Fruit fly (Drosophila melanogaster) whole organism, embryonic: Measurements from ENCODE around the gene CG6040.

Experiments used
- Awh ChIP-seq: fragments of 200-800 bp; sonication (Bioruptor generic); IDR thresholded peaks from 2 replicates; pipeline ENCODE4, ENCODE4 v1.3.6; 2022; ENCODE audit warnings: missing biosample characterization, missing genetic modification characterization
- Blimp-1 ChIP-seq: fragments of 200-800 bp; sonication (Bioruptor generic); optimal IDR thresholded peaks from 3 replicates; lab custom pipeline; 2018; ENCODE audit warnings: missing biosample characterization, missing genetic modification characterization, mild to moderate bottlenecking, moderate library complexity, missing genetic modification reagents
- CG10209 ChIP-seq: fragments of 200-800 bp; sonication (Bioruptor generic); optimal IDR thresholded peaks from 3 replicates; lab custom pipeline; 2017; ENCODE audit warnings: missing biosample characterization, mild to moderate bottlenecking, missing genetic modification characterization, missing genetic modification reagents
- CG10366 ChIP-seq: fragments of 200-800 bp; sonication (Bioruptor generic); IDR thresholded peaks from 2 replicates; pipeline ENCODE4 v1.3.6; 2022; ENCODE audit warnings: missing biosample characterization, missing genetic modification characterization
- CG10959 ChIP-seq: fragments of 200-800 bp; sonication (Bioruptor generic); IDR thresholded peaks from 2 replicates; pipeline ENCODE4 v1.3.6; 2022; ENCODE audit warnings: missing biosample characterization, missing genetic modification characterization
- CG11560 ChIP-seq: fragments of 200-800 bp; sonication (Bioruptor generic); IDR thresholded peaks from 3 replicates; pipeline ENCODE4 v1.3.6; 2022; ENCODE audit warnings: missing biosample characterization, missing genetic modification characterization
- CG13424 ChIP-seq: fragments of 200-800 bp; sonication (Bioruptor generic); optimal IDR thresholded peaks from 2 replicates; lab custom pipeline; 2019; ENCODE audit warnings: missing biosample characterization, mild to moderate bottlenecking, missing genetic modification characterization, moderate library complexity
- CG15011 ChIP-seq: fragments of 200-800 bp; sonication (Bioruptor generic); optimal IDR thresholded peaks from 3 replicates; lab custom pipeline; 2018; ENCODE audit warnings: missing biosample characterization, mild to moderate bottlenecking, missing genetic modification characterization
- CG1603 ChIP-seq: fragments of 200-800 bp; sonication (Bioruptor generic); optimal IDR thresholded peaks from 2 replicates; lab custom pipeline; 2019; ENCODE audit warnings: missing biosample characterization, mild to moderate bottlenecking, missing genetic modification characterization, moderate library complexity
- CG16813 ChIP-seq: fragments of 200-800 bp; sonication (Bioruptor generic); IDR thresholded peaks from 3 replicates; pipeline ENCODE4 v1.3.6; 2022; ENCODE audit warnings: missing biosample characterization, missing genetic modification characterization; ENCODE audit not compliant: partially characterized antibody
- CG17186 ChIP-seq: fragments of 200-800 bp; sonication (Bioruptor generic); optimal IDR thresholded peaks from 3 replicates; lab custom pipeline; 2017; ENCODE audit warnings: missing biosample characterization, missing genetic modification reagents, missing genetic modification characterization
- CG17568 ChIP-seq: fragments of 200-800 bp; sonication (Bioruptor generic); optimal IDR thresholded peaks from 2 replicates; lab custom pipeline; 2018; ENCODE audit warnings: missing biosample characterization, mild to moderate bottlenecking, missing genetic modification characterization, moderate library complexity
- CG33213 ChIP-seq: fragments of 200-800 bp; sonication (Bioruptor generic); optimal IDR thresholded peaks from 3 replicates; lab custom pipeline; 2016; ENCODE audit warnings: missing biosample characterization, missing genetic modification characterization
- CG3407 ChIP-seq: fragments of 200-800 bp; sonication (Bioruptor generic); optimal IDR thresholded peaks from 2 replicates; lab custom pipeline; 2018; ENCODE audit warnings: missing biosample characterization, mild to moderate bottlenecking, missing genetic modification characterization
- CG42726 ChIP-seq: fragments of 200-800 bp; sonication (Bioruptor generic); IDR thresholded peaks from 2 replicates; pipeline ENCODE4 v1.3.6; 2022; ENCODE audit warnings: missing biosample characterization, missing genetic modification characterization; ENCODE audit not compliant: partially characterized antibody
- CG4328 ChIP-seq: fragments of 200-800 bp; sonication (Bioruptor generic); optimal IDR thresholded peaks from 3 replicates; lab custom pipeline; 2017; ENCODE audit warnings: missing biosample characterization, missing genetic modification reagents, missing genetic modification characterization
- CG4424 ChIP-seq: fragments of 200-800 bp; sonication (Bioruptor generic); optimal IDR thresholded peaks from 3 replicates; lab custom pipeline; 2016; ENCODE audit warnings: missing biosample characterization, missing genetic modification characterization
- CG4707 ChIP-seq: fragments of 200-800 bp; sonication (Bioruptor generic); optimal IDR thresholded peaks from 2 replicates; lab custom pipeline; 2018; ENCODE audit warnings: missing biosample characterization, mild to moderate bottlenecking, missing genetic modification characterization, moderate library complexity
- CG6683 ChIP-seq: fragments of 200-800 bp; sonication (Bioruptor generic); optimal IDR thresholded peaks from 2 replicates; lab custom pipeline; 2017; ENCODE audit warnings: missing biosample characterization, mild to moderate bottlenecking, missing genetic modification characterization, missing genetic modification reagents
- CG6689 ChIP-seq: fragments of 200-800 bp; sonication (Bioruptor generic); IDR thresholded peaks from 2 replicates; pipeline ENCODE4 v1.3.6; 2022; ENCODE audit warnings: missing biosample characterization, missing genetic modification characterization
- CG9727 ChIP-seq: fragments of 200-800 bp; sonication (Bioruptor generic); optimal IDR thresholded peaks from 3 replicates; lab custom pipeline; 2017; ENCODE audit warnings: missing biosample characterization, mild to moderate bottlenecking, missing genetic modification characterization
- CHES-1-like ChIP-seq: fragments of 200-800 bp; sonication (Bioruptor generic); optimal IDR thresholded peaks from 2 replicates; lab custom pipeline; 2016; ENCODE audit warnings: missing biosample characterization, missing genetic modification characterization
- Dref ChIP-seq: fragments of 200-800 bp; sonication (Bioruptor generic); IDR thresholded peaks from 2 replicates; pipeline ENCODE4 v1.3.6; 2022; ENCODE audit warnings: missing biosample characterization, missing genetic modification characterization
- GATAe ChIP-seq: fragments of 200-800 bp; sonication (Bioruptor generic); conservative IDR thresholded peaks from 2 replicates; pipeline ENCODE4 v1.3.6; 2022; ENCODE audit warnings: missing biosample characterization, missing genetic modification characterization
- Gug ChIP-seq: fragments of 200-800 bp; sonication (Bioruptor generic); IDR thresholded peaks from 4 replicates; pipeline ENCODE4 v1.3.6; 2022; ENCODE audit warnings: missing biosample characterization, missing genetic modification characterization
- Hr3 ChIP-seq: fragments of 200-800 bp; sonication (Bioruptor generic); optimal IDR thresholded peaks from 3 replicates; lab custom pipeline; 2016; ENCODE audit warnings: missing biosample characterization, missing genetic modification characterization
- MESR4 ChIP-seq: fragments of 200-800 bp; sonication (Bioruptor generic); optimal IDR thresholded peaks from 2 replicates; lab custom pipeline; 2018; ENCODE audit warnings: missing biosample characterization, mild to moderate bottlenecking, missing genetic modification characterization, moderate library complexity
- Trl ChIP-seq, 3 experiments: fragments of >200 bp in 2 of 3; fragments of 200-800 bp in 1 of 3; sonication (Bioruptor generic) in 1 of 3; optimal IDR thresholded peaks; 2 replicates in 1 of 3; 3 replicates in 2 of 3; lab custom pipeline; 2016 to 2017; ENCODE audit warnings: missing biosample characterization in 1 of 3, missing genetic modification characterization in 1 of 3
- Xbp1 ChIP-seq: fragments of 200-800 bp; sonication (Bioruptor generic); optimal IDR thresholded peaks from 3 replicates; lab custom pipeline; 2016; ENCODE audit warnings: missing biosample characterization, mild to moderate bottlenecking, missing genetic modification characterization
- ac ChIP-seq: fragments of 200-800 bp; sonication (Bioruptor generic); optimal IDR thresholded peaks from 3 replicates; lab custom pipeline; 2017; ENCODE audit warnings: missing biosample characterization, mild to moderate bottlenecking, missing genetic modification characterization
- aop ChIP-seq: fragments of 200-800 bp; sonication (Bioruptor generic); IDR thresholded peaks from 2 replicates; pipeline ENCODE4 v1.3.6; 2022; ENCODE audit warnings: missing biosample characterization, missing genetic modification characterization
- btn ChIP-seq: fragments of 200-800 bp; sonication (Bioruptor generic); optimal IDR thresholded peaks from 2 replicates; lab custom pipeline; 2016; ENCODE audit warnings: missing biosample characterization, missing genetic modification characterization
- da ChIP-seq: fragments of 200-800 bp; sonication (Bioruptor generic); optimal IDR thresholded peaks from 2 replicates; lab custom pipeline; 2016; ENCODE audit warnings: missing biosample characterization, missing genetic modification characterization
- dan ChIP-seq: fragments of 200-800 bp; sonication (Bioruptor generic); IDR thresholded peaks from 2 replicates; pipeline ENCODE4 v1.3.6; 2022; ENCODE audit warnings: missing biosample characterization, missing genetic modification characterization
- disco-r ChIP-seq: fragments of 200-800 bp; sonication (Bioruptor generic); optimal IDR thresholded peaks from 2 replicates; lab custom pipeline; 2016; ENCODE audit warnings: missing biosample characterization, missing genetic modification characterization
- dysf ChIP-seq: fragments of 200-800 bp; sonication (Bioruptor generic); IDR thresholded peaks from 3 replicates; pipeline ENCODE4 v1.3.6; 2022; ENCODE audit warnings: missing biosample characterization, missing genetic modification characterization
- fd96Cb ChIP-seq: fragments of 200-800 bp; sonication (Bioruptor generic); optimal IDR thresholded peaks from 2 replicates; lab custom pipeline; 2018; ENCODE audit warnings: missing biosample characterization, mild to moderate bottlenecking, missing genetic modification characterization, moderate library complexity
- gce ChIP-seq: fragments of 200-800 bp; sonication (Bioruptor generic); IDR thresholded peaks from 3 replicates; pipeline ENCODE4 v1.3.6; 2022; ENCODE audit warnings: missing biosample characterization, missing genetic modification characterization
- gfzf ChIP-seq: fragments of 200-800 bp; sonication (Bioruptor generic); optimal IDR thresholded peaks from 2 replicates; lab custom pipeline; 2016; ENCODE audit warnings: missing biosample characterization, mild to moderate bottlenecking, missing genetic modification characterization, moderate library complexity
- h ChIP-seq: fragments of >200 bp; optimal IDR thresholded peaks from 2 replicates; lab custom pipeline; 2017
- ken ChIP-seq: fragments of 200-800 bp; sonication (Bioruptor generic); IDR thresholded peaks from 3 replicates; pipeline ENCODE4 v1.3.6; 2022; ENCODE audit warnings: missing biosample characterization, missing genetic modification characterization
- klu ChIP-seq: fragments of 200-800 bp; sonication (Bioruptor generic); IDR thresholded peaks from 2 replicates; pipeline ENCODE4 v1.3.6; 2022; ENCODE audit warnings: missing biosample characterization, missing genetic modification characterization
- lov ChIP-seq, 2 experiments: fragments of 200-800 bp in 1 of 2; fragments of >200 bp in 1 of 2; sonication (Bioruptor generic) in 1 of 2; IDR thresholded peaks in 1 of 2; optimal IDR thresholded peaks in 1 of 2; 2 replicates in 1 of 2; 3 replicates in 1 of 2; pipeline versions ENCODE4 v1.3.6 to Lab custom; 2017 to 2022; ENCODE audit warnings: missing biosample characterization in 1 of 2, missing genetic modification characterization in 1 of 2
- prd ChIP-seq, 3 experiments: fragments of >200 bp in 2 of 3; fragments of 200-800 bp in 1 of 3; sonication (Bioruptor generic) in 1 of 3; optimal IDR thresholded peaks in 2 of 3; IDR thresholded peaks in 1 of 3; 2 replicates in 2 of 3; 3 replicates in 1 of 3; pipeline versions ENCODE4 v1.3.6 to Lab custom; 2017 to 2022; ENCODE audit warnings: missing biosample characterization in 1 of 3, missing genetic modification characterization in 1 of 3
- sc ChIP-seq, 3 experiments: fragments of >200 bp in 2 of 3; fragments of 200-800 bp in 1 of 3; sonication (Bioruptor generic) in 1 of 3; optimal IDR thresholded peaks; 2 replicates in 2 of 3; 3 replicates in 1 of 3; lab custom pipeline; 2017; ENCODE audit warnings: mild to moderate bottlenecking in 1 of 3, missing biosample characterization in 1 of 3, missing genetic modification characterization in 1 of 3, missing genetic modification reagents in 1 of 3
- so ChIP-seq: fragments of 200-800 bp; sonication (Bioruptor generic); IDR thresholded peaks from 3 replicates; pipeline ENCODE4 v1.3.6; 2022; ENCODE audit warnings: missing biosample characterization, missing genetic modification characterization
- sob ChIP-seq: fragments of 200-800 bp; sonication (Bioruptor generic); IDR thresholded peaks from 2 replicates; pipeline ENCODE4 v1.3.6; 2022; ENCODE audit warnings: missing biosample characterization, missing genetic modification characterization
- wdn ChIP-seq: fragments of 200-800 bp; sonication (Bioruptor generic); IDR thresholded peaks from 2 replicates; pipeline ENCODE4 v1.3.6; 2022; ENCODE audit warnings: missing biosample characterization, missing genetic modification characterization
- zfh1 ChIP-seq: fragments of 200-800 bp; sonication (Bioruptor generic); IDR thresholded peaks from 3 replicates; pipeline ENCODE4 v1.3.6; 2022; ENCODE audit warnings: missing biosample characterization, missing genetic modification characterization

Gene CG6040

dm6 chr3R:19074207-19074606 lies 22.6 kb upstream of the CG6040 start (continued):
- peak; percentile 37 for TF ChIP-seq CG1603 (tag; lab: Kevin White, UChicago)
- TF ChIP-seq sc (optimal IDR thresholded peaks at IDR 0.05; lab: Kevin White, UChicago), result no peak
- TF ChIP-seq sc (GFP tag; optimal IDR thresholded peaks at IDR 0.05; lab: Kevin White, UChicago), result no peak
- TF ChIP-seq ken, result peak; percentile 40; the same call in 1 of the 3 replicates
- TF ChIP-seq dysf (GFP tag; lab: Robert Waterston, UW), result peak; percentile 21; the same call in 1 of the 3 replicates
- no peak for TF ChIP-seq sob (GFP tag; lab: Robert Waterston, UW)
- TF ChIP-seq CG9727 (GFP tag; lab: Kevin White, UChicago), result no peak
- TF ChIP-seq CG4707 (GFP tag; lab: Kevin White, UChicago), result no peak
- no peak for TF ChIP-seq disco-r
- peak; percentile 19 for TF ChIP-seq Xbp1 (GFP tag; lab: Kevin White, UChicago)
- TF ChIP-seq CG13424 (tag; lab: Kevin White, UChicago), result no peak
- peak; percentile 45 for TF ChIP-seq CG4424 (GFP tag; lab: Kevin White, UChicago)
- no peak for TF ChIP-seq prd (optimal IDR thresholded peaks at IDR 0.05; lab: Kevin White, UChicago)
- TF ChIP-seq prd (GFP tag; IDR thresholded peaks at IDR 0.05; lab: Robert Waterston, UW), result peak; percentile 49; the same call in 1 of the 3 replicates
- TF ChIP-seq CG11560 (tag; lab: Robert Waterston, UW), result no peak
- peak; percentile 17 for TF ChIP-seq fd96Cb (tag; lab: Kevin White, UChicago)
- TF ChIP-seq MESR4 (GFP tag; lab: Kevin White, UChicago), result no peak
- TF ChIP-seq gce (GFP tag; lab: Robert Waterston, UW), result 0 out of 3 replicates have a peak, but pooled peaks have one; percentile 22
- no peak for TF ChIP-seq dan
- no peak for TF ChIP-seq CG10959 (GFP tag; lab: Robert Waterston, UW)
- no peak for TF ChIP-seq CG16813 (GFP tag; lab: Robert Waterston, UW)
- TF ChIP-seq da (GFP tag; lab: Kevin White, UChicago), result no peak
- no peak for TF ChIP-seq btn (GFP tag; lab: Kevin White, UChicago)
- 0 out of 3 replicates have a peak, but pooled peaks have one; percentile 33 for TF ChIP-seq zfh1 (GFP tag; lab: Robert Waterston, UW)
- TF ChIP-seq CG6689, result 0 out of 2 replicates have a peak, but pooled peaks have one; percentile 17
- peak; percentile 28; the same call in 1 of the 2 replicates for TF ChIP-seq CG10366 (GFP tag; lab: Robert Waterston, UW)
- TF ChIP-seq so, result no peak
- TF ChIP-seq lov (optimal IDR thresholded peaks at IDR 0.05; lab: Kevin White, UChicago), result no peak
- TF ChIP-seq lov (GFP tag; IDR thresholded peaks at IDR 0.05; lab: Robert Waterston, UW), result no peak
- TF ChIP-seq CG3407 (GFP tag; lab: Kevin White, UChicago), result no peak
- TF ChIP-seq CG33213 (GFP tag; lab: Kevin White, UChicago), result no peak
- TF ChIP-seq Trl (optimal IDR thresholded peaks at IDR 0.05; lab: Kevin White, UChicago), result no peak
- TF ChIP-seq Trl (GFP tag; optimal IDR thresholded peaks at IDR 0.05; lab: Kevin White, UChicago), result no peak
- no peak for TF ChIP-seq ac
- no peak for TF ChIP-seq gfzf
- TF ChIP-seq aop (GFP tag; lab: Robert Waterston, UW), result no peak
- no peak for TF ChIP-seq CG4328
- TF ChIP-seq CG15011 (GFP tag; lab: Kevin White, UChicago), result no peak
- no peak for TF ChIP-seq klu
- no peak for TF ChIP-seq CHES-1-like (GFP tag; lab: Kevin White, UChicago)
- TF ChIP-seq h, result no peak
- peak; percentile 38; the same call in 1 of the 2 replicates for TF ChIP-seq Awh (GFP tag; lab: Robert Waterston, UW)
- peak; percentile 18; the same call in 1 of the 4 replicates for TF ChIP-seq Gug (GFP tag; lab: Robert Waterston, UW)
- TF ChIP-seq Hr3 (GFP tag; lab: Kevin White, UChicago), result no peak
- TF ChIP-seq CG42726 (GFP tag; lab: Robert Waterston, UW), result no peak
- no peak for TF ChIP-seq CG17186 (GFP tag; lab: Kevin White, UChicago)
- no peak for TF ChIP-seq CG10209 (GFP tag; lab: Kevin White, UChicago)
- no peak for TF ChIP-seq CG17568
- peak; percentile 30 for TF ChIP-seq Blimp-1 (GFP tag; lab: Kevin White, UChicago)
- TF ChIP-seq wdn, result no peak
- no peak for TF ChIP-seq Dref
- TF ChIP-seq GATAe (GFP tag; lab: Robert Waterston, UW), result no peak
- no peak for TF ChIP-seq CG6683 (GFP tag; lab: Kevin White, UChicago)
